Fruit fly (Drosophila melanogaster): Measurements from ENCODE around the gene ac.

ac gene

dm6 chrX:395746-396145 is 25.9 kb downstream of the ac start, which contains the start of gene sc:
Gene sc (plus strand): TSS chrX:396060.
- TF ChIP-seq Dif (GFP tag; optimal IDR thresholded peaks at IDR 0.05; ENCODE audit: partially characterized antibody) (peak; percentile 91), Vsx2 (GFP tag; optimal IDR thresholded peaks at IDR 0.05; ENCODE audit: partially characterized antibody) (peak; percentile 45), dl (GFP tag; optimal IDR thresholded peaks at IDR 0.05; ENCODE audit: insufficient read depth in 1 of 2, partially characterized antibody in 2 of 2) (peak; percentile 85 to 89), fru (GFP tag; optimal IDR thresholded peaks at IDR 0.05) (no peak)

DNA sequence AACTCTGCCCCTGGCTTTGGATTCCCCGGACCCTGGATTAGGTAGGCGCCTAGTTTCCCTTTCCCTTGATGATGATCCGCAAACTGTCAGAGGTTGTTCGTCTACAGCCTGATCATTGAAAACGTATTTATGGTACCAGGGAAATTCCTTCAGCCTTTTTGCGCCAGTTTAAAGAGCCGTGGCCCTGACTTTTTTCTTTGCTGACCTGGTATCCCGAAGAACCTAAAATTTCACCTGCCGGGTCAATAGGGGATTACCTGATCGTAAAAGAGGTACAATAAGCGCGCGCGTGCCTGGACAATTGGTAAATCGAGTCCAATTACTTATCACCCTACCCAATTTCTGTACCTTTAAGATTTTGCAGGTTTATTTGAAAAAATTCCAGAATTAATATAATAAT is 29.9 kb downstream of the ac start:
- TF ChIP-seq rgr (GFP tag; optimal IDR thresholded peaks at IDR 0.05): no peak
- TF ChIP-seq CrebA (GFP tag; optimal IDR thresholded peaks at IDR 0.05; ENCODE audit: borderline replicate concordance): no peak
- TF ChIP-seq Dif (GFP tag; optimal IDR thresholded peaks at IDR 0.05; ENCODE audit: partially characterized antibody): no peak
- TF ChIP-seq lola (GFP tag; optimal IDR thresholded peaks at IDR 0.05): no peak
- TF ChIP-seq Sp1 (GFP tag; optimal IDR thresholded peaks at IDR 0.05): no peak
- TF ChIP-seq h (GFP tag; optimal IDR thresholded peaks at IDR 0.05): no peak
- no peak for TF ChIP-seq Myc (optimal IDR thresholded peaks at IDR 0.05)
- no peak for TF ChIP-seq Hr83 (GFP tag; optimal IDR thresholded peaks at IDR 0.05; ENCODE audit: poor library complexity, severe bottlenecking)
- TF ChIP-seq br (GFP tag; optimal IDR thresholded peaks at IDR 0.05): no peak
- no peak for TF ChIP-seq sv (GFP tag; optimal IDR thresholded peaks at IDR 0.05)
- no peak for TF ChIP-seq brk (GFP tag; optimal IDR thresholded peaks at IDR 0.05)
- TF ChIP-seq CG32264 (GFP tag; optimal IDR thresholded peaks at IDR 0.05): no peak
- no peak for TF ChIP-seq OdsH (GFP tag; optimal IDR thresholded peaks at IDR 0.05)
- TF ChIP-seq N (GFP tag; optimal IDR thresholded peaks at IDR 0.05): no peak

- no peak for TF ChIP-seq Hnf4 (GFP tag; optimal IDR thresholded peaks at IDR 0.05)
- TF ChIP-seq foxo (GFP tag; optimal IDR thresholded peaks at IDR 0.05): peak in 1 of 2 experiments; percentile 48
- TF ChIP-seq Hr78 (GFP tag; optimal IDR thresholded peaks at IDR 0.05): no peak
- TF ChIP-seq CrebA (GFP tag; optimal IDR thresholded peaks at IDR 0.05; ENCODE audit: borderline replicate concordance): no peak
- TF ChIP-seq Vsx2 (GFP tag; optimal IDR thresholded peaks at IDR 0.05; ENCODE audit: partially characterized antibody): no peak
- TF ChIP-seq Dif (GFP tag; optimal IDR thresholded peaks at IDR 0.05; ENCODE audit: partially characterized antibody): no peak
- TF ChIP-seq dsf (GFP tag; optimal IDR thresholded peaks at IDR 0.05; ENCODE audit: borderline replicate concordance): no peak
- peak; percentile 47 for TF ChIP-seq ey (GFP tag; optimal IDR thresholded peaks at IDR 0.05)
- no peak for TF ChIP-seq sv (GFP tag; optimal IDR thresholded peaks at IDR 0.05)
- no peak for TF ChIP-seq Myc (optimal IDR thresholded peaks at IDR 0.05)
- TF ChIP-seq CG9705 (GFP tag; optimal IDR thresholded peaks at IDR 0.05): no peak
- no peak for TF ChIP-seq Hr83 (GFP tag; optimal IDR thresholded peaks at IDR 0.05; ENCODE audit: poor library complexity, severe bottlenecking)
- TF ChIP-seq pan (optimal IDR thresholded peaks at IDR 0.05): no peak
- peak; percentile 58 for TF ChIP-seq fru (GFP tag; optimal IDR thresholded peaks at IDR 0.05)
- TF ChIP-seq jim (GFP tag; optimal IDR thresholded peaks at IDR 0.05): no peak
- peak; percentile 19 for TF ChIP-seq rgr (GFP tag; optimal IDR thresholded peaks at IDR 0.05)
- TF ChIP-seq Jra (GFP tag; optimal IDR thresholded peaks at IDR 0.05): no peak
- TF ChIP-seq CG32264 (GFP tag; optimal IDR thresholded peaks at IDR 0.05): no peak
- TF ChIP-seq Rel (GFP tag; optimal IDR thresholded peaks at IDR 0.05): no peak
- no peak for TF ChIP-seq Rel (tag; optimal IDR thresholded peaks at IDR 0.05)
- peak; percentile 40 for TF ChIP-seq h (GFP tag; optimal IDR thresholded peaks at IDR 0.05)
- peak; percentile 39 for TF ChIP-seq HLH106 (tag; optimal IDR thresholded peaks at IDR 0.05)
- TF ChIP-seq OdsH (GFP tag; optimal IDR thresholded peaks at IDR 0.05): peak; percentile 29
- no peak for TF ChIP-seq Dfd (GFP tag; optimal IDR thresholded peaks at IDR 0.05)
- TF ChIP-seq dmrt93B (GFP tag; optimal IDR thresholded peaks at IDR 0.05): peak; percentile 19
- TF ChIP-seq dl (GFP tag; optimal IDR thresholded peaks at IDR 0.05; ENCODE audit: insufficient read depth in 1 of 2, partially characterized antibody in 2 of 2): no peak
- TF ChIP-seq psq (GFP tag; optimal IDR thresholded peaks at IDR 0.05): peak; percentile 11
- TF ChIP-seq br (GFP tag; optimal IDR thresholded peaks at IDR 0.05): peak; percentile 11
- peak; percentile 24 for TF ChIP-seq Sp1 (GFP tag; optimal IDR thresholded peaks at IDR 0.05)
- TF ChIP-seq brk (GFP tag; optimal IDR thresholded peaks at IDR 0.05): no peak
- no peak for TF ChIP-seq sage (GFP tag; optimal IDR thresholded peaks at IDR 0.05)
- peak; percentile 19 for TF ChIP-seq woc (GFP tag; optimal IDR thresholded peaks at IDR 0.05)
- TF ChIP-seq tai (GFP tag; optimal IDR thresholded peaks at IDR 0.05): no peak
- no peak for TF ChIP-seq usp (GFP tag; optimal IDR thresholded peaks at IDR 0.05)
- TF ChIP-seq GATAd (GFP tag; optimal IDR thresholded peaks at IDR 0.05): no peak
- no peak for TF ChIP-seq lola (GFP tag; optimal IDR thresholded peaks at IDR 0.05)
- no peak for TF ChIP-seq N (GFP tag; optimal IDR thresholded peaks at IDR 0.05)
- TF ChIP-seq Mio (GFP tag; optimal IDR thresholded peaks at IDR 0.05): no peak
- TF ChIP-seq Abd-B (GFP tag; optimal IDR thresholded peaks at IDR 0.05): no peak
Observed at dm6 chrX:406306-406705, 36.5 kb downstream of the ac start.

Data from whole organism, wandering third instar larva.